Worm (Caenorhabditis elegans): Measurements from ENCODE around the gene F18A1.7.

The F18A1.7 gene

ce11 chrII:7624272-7624671 is 39.3 kb downstream of the F18A1.7 start:
- no peak for TF ChIP-seq hmbx-1 (tag; optimal IDR thresholded peaks at IDR 0.05)
- TF ChIP-seq hmg-4 (GFP tag; optimal IDR thresholded peaks at IDR 0.05): peak; percentile 2

ce11 chrII:7623466-7623865 is 40.1 kb downstream of the F18A1.7 start:
- TF ChIP-seq flt-1 (GFP tag; IDR thresholded peaks at IDR 0.05) (no peak), hmbx-1 (tag; optimal IDR thresholded peaks at IDR 0.05) (no peak), ceh-13 (GFP tag; optimal IDR thresholded peaks at IDR 0.05) (no peak), tbx-37 (GFP tag; conservative IDR thresholded peaks at IDR 0.05) (no peak), B0310.2 (tag; optimal IDR thresholded peaks at IDR 0.05) (no peak), hnd-1 (tag; optimal IDR thresholded peaks at IDR 0.05) (no peak), scrt-1 (GFP tag; IDR thresholded peaks at IDR 0.05) (no peak), sea-1 (GFP tag; conservative IDR thresholded peaks at IDR 0.05) (no peak), pes-1 (GFP tag; IDR thresholded peaks at IDR 0.05) (no peak)

ce11 chrII:7621513-7621912 is 42.0 kb downstream of the F18A1.7 start:
- TF ChIP-seq F13C5.2 (tag; optimal IDR thresholded peaks at IDR 0.05) (no peak), flt-1 (GFP tag; IDR thresholded peaks at IDR 0.05) (no peak), tbx-11 (GFP tag; IDR thresholded peaks at IDR 0.05) (no peak), ceh-36 (tag; optimal IDR thresholded peaks at IDR 0.05) (no peak), scrt-1 (GFP tag; IDR thresholded peaks at IDR 0.05) (no peak), hmg-4 (GFP tag; optimal IDR thresholded peaks at IDR 0.05) (no peak), tbx-37 (GFP tag; conservative IDR thresholded peaks at IDR 0.05) (no peak), aly-1 (tag; optimal IDR thresholded peaks at IDR 0.05) (no peak), hmbx-1 (tag; optimal IDR thresholded peaks at IDR 0.05) (no peak), pes-1 (GFP tag; IDR thresholded peaks at IDR 0.05) (no peak), ama-1 (optimal IDR thresholded peaks at IDR 0.05) (no peak), tra-4 (tag; optimal IDR thresholded peaks at IDR 0.05) (no peak), sea-1 (GFP tag; conservative IDR thresholded peaks at IDR 0.05) (no peak), hnd-1 (tag; optimal IDR thresholded peaks at IDR 0.05) (no peak), ets-7 (tag; optimal IDR thresholded peaks at IDR 0.05) (no peak), ceh-13 (GFP tag; optimal IDR thresholded peaks at IDR 0.05) (no peak), B0310.2 (tag; optimal IDR thresholded peaks at IDR 0.05) (no peak)

ce11 chrII:7620413-7620812 is 43.1 kb downstream of the F18A1.7 start, which contains the start of gene R07G3.8:
TSS of gene R07G3.8 (minus strand) at chrII:7620513.
- TF ChIP-seq ets-7 (tag; optimal IDR thresholded peaks at IDR 0.05): no peak

ce11 chrII:7618212-7618611 is 45.3 kb downstream of the F18A1.7 start:
- TF ChIP-seq flt-1 (GFP tag; IDR thresholded peaks at IDR 0.05): no peak
- TF ChIP-seq tbx-11 (GFP tag; IDR thresholded peaks at IDR 0.05): no peak
- TF ChIP-seq ama-1 (optimal IDR thresholded peaks at IDR 0.05): no peak
- TF ChIP-seq ceh-13 (GFP tag; optimal IDR thresholded peaks at IDR 0.05): no peak
- TF ChIP-seq ets-7 (tag; optimal IDR thresholded peaks at IDR 0.05): no peak
- no peak for TF ChIP-seq hmbx-1 (tag; optimal IDR thresholded peaks at IDR 0.05)
- TF ChIP-seq hmg-4 (GFP tag; optimal IDR thresholded peaks at IDR 0.05): no peak
- TF ChIP-seq F13C5.2 (tag; optimal IDR thresholded peaks at IDR 0.05): no peak
- TF ChIP-seq aly-1 (tag; optimal IDR thresholded peaks at IDR 0.05): no peak
- no peak for TF ChIP-seq sea-1 (GFP tag; conservative IDR thresholded peaks at IDR 0.05)
- no peak for TF ChIP-seq tbx-37 (GFP tag; conservative IDR thresholded peaks at IDR 0.05)

ce11 chrII:7616141-7616540 is 47.4 kb downstream of the F18A1.7 start, which contains the start of gene cdc-42:
TSS of gene cdc-42 (plus strand) at chrII:7616452.
- no peak for TF ChIP-seq tbx-37 (GFP tag; conservative IDR thresholded peaks at IDR 0.05)
- TF ChIP-seq flt-1 (GFP tag; IDR thresholded peaks at IDR 0.05): no peak
- TF ChIP-seq B0310.2 (tag; optimal IDR thresholded peaks at IDR 0.05): no peak
- TF ChIP-seq tbx-11 (GFP tag; IDR thresholded peaks at IDR 0.05): no peak
- TF ChIP-seq hmbx-1 (tag; optimal IDR thresholded peaks at IDR 0.05): no peak
- TF ChIP-seq ama-1 (optimal IDR thresholded peaks at IDR 0.05): no peak
- TF ChIP-seq aly-1 (tag; optimal IDR thresholded peaks at IDR 0.05): no peak

- TF ChIP-seq hmg-4 (GFP tag; optimal IDR thresholded peaks at IDR 0.05) (no peak), pes-1 (GFP tag; IDR thresholded peaks at IDR 0.05) (no peak), tbx-11 (GFP tag; IDR thresholded peaks at IDR 0.05) (no peak), flt-1 (GFP tag; IDR thresholded peaks at IDR 0.05) (no peak), hmbx-1 (tag; optimal IDR thresholded peaks at IDR 0.05) (no peak), ama-1 (optimal IDR thresholded peaks at IDR 0.05) (no peak), aly-1 (tag; optimal IDR thresholded peaks at IDR 0.05) (no peak), hnd-1 (tag; optimal IDR thresholded peaks at IDR 0.05) (no peak), ets-7 (tag; optimal IDR thresholded peaks at IDR 0.05) (no peak), ceh-36 (tag; optimal IDR thresholded peaks at IDR 0.05) (no peak), tra-4 (tag; optimal IDR thresholded peaks at IDR 0.05) (no peak), scrt-1 (GFP tag; IDR thresholded peaks at IDR 0.05) (no peak), tbx-37 (GFP tag; conservative IDR thresholded peaks at IDR 0.05) (no peak)
Measured at ce11 chrII:7615318-7615891, 48.1 kb downstream of the F18A1.7 start.

ce11 chrII:7614334-7614733 is 49.2 kb downstream of the F18A1.7 start:
- TF ChIP-seq F13C5.2 (tag; optimal IDR thresholded peaks at IDR 0.05): no peak
- no peak for TF ChIP-seq tbx-11 (GFP tag; IDR thresholded peaks at IDR 0.05)
- no peak for TF ChIP-seq ceh-13 (GFP tag; optimal IDR thresholded peaks at IDR 0.05)
- TF ChIP-seq hmg-4 (GFP tag; optimal IDR thresholded peaks at IDR 0.05): peak; percentile 15
- no peak for TF ChIP-seq ama-1 (optimal IDR thresholded peaks at IDR 0.05)
